Fruit fly (Drosophila melanogaster): ENCODE measurements around the gene CG42780.
A peak's percentile ranks its signal among the peaks of the same experiment; 100 is the strongest.

Gene CG42780

DNA sequence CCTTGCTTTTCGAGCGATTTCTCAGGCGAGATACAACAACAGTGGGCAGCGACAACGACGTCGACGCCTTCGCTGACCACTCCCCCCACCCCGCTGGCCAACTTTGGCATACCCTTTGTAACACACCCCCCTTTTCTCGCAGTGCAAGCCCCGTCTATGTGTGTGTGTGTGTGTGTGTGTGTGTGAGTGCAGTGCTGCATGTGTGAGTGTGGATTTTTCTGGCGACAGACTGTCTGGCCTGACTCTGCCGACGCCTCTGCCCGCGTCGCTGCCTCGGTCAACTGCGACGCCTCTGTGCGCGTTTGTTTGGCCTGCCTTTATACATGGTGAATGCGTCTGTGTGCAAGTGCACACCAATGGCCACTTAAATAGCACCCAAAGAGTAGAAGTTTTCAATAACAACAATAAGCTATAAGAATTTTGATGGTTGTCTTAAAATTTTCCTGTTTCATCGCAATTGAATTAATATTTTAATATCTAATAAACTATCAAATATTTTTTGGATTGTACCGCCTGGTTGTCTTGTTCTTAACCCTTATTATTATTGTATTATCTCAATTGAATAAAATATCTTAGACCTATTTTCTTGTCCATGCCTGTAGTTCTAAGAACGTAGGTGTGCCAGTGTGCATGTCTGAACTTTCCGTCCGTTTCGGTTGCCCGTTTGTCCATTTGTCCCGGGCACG, 38.0 kb downstream of the CG42780 start (continued):
- TF ChIP-seq CG2678 (tag; optimal IDR thresholded peaks at IDR 0.05) = peak; percentile 95
- TF ChIP-seq CG1024 (GFP tag; IDR thresholded peaks at IDR 0.05) = peak; percentile 50
- TF ChIP-seq CG8359 (GFP tag; optimal IDR thresholded peaks at IDR 0.05; ENCODE audit: borderline replicate concordance) = peak; percentile 83
- TF ChIP-seq tap (tag; optimal IDR thresholded peaks at IDR 0.05) = peak; percentile 95
- TF ChIP-seq Abd-B (GFP tag; optimal IDR thresholded peaks at IDR 0.05) = peak; percentile 84
- TF ChIP-seq CG12104 (GFP tag; optimal IDR thresholded peaks at IDR 0.05) = peak; percentile 80
- peak; percentile 52 for TF ChIP-seq Lim3 (GFP tag; IDR thresholded peaks at IDR 0.05)
- TF ChIP-seq CG10267 (tag; optimal IDR thresholded peaks at IDR 0.05) = peak; percentile 92
- no peak for TF ChIP-seq da (GFP tag; optimal IDR thresholded peaks at IDR 0.05)
- TF ChIP-seq Fer3 (tag; optimal IDR thresholded peaks at IDR 0.05) = peak; percentile 82
- peak; percentile 88 for TF ChIP-seq CG12219 (GFP tag; optimal IDR thresholded peaks at IDR 0.05)
- peak; percentile 81 for TF ChIP-seq CG6654 (GFP tag; optimal IDR thresholded peaks at IDR 0.05)
- no peak for TF ChIP-seq CG8944 (GFP tag; optimal IDR thresholded peaks at IDR 0.05)
- TF ChIP-seq insv (GFP tag; optimal IDR thresholded peaks at IDR 0.05) = peak in 1 of 2 experiments; percentile 47
- no peak for TF ChIP-seq tx (GFP tag; optimal IDR thresholded peaks at IDR 0.05)
- TF ChIP-seq Eip74EF (GFP tag; optimal IDR thresholded peaks at IDR 0.05) = peak in 1 of 2 experiments; percentile 96
- TF ChIP-seq lbe (GFP tag; optimal IDR thresholded peaks at IDR 0.05) = peak; percentile 89
- no peak for TF ChIP-seq Bgb (GFP tag; IDR thresholded peaks at IDR 0.05; ENCODE audit: partially characterized antibody)
- TF ChIP-seq CG3407 (GFP tag; optimal IDR thresholded peaks at IDR 0.05) = peak; percentile 93
- TF ChIP-seq CG5245 (GFP tag; optimal IDR thresholded peaks at IDR 0.05) = peak; percentile 65
- peak; percentile 46; the same call in 1 of the 2 replicates for TF ChIP-seq CG14667 (GFP tag; IDR thresholded peaks at IDR 0.05)
- TF ChIP-seq Bteb2 (GFP tag; optimal IDR thresholded peaks at IDR 0.05) = peak; percentile 33
- no peak for TF ChIP-seq sc (optimal IDR thresholded peaks at IDR 0.05)
- TF ChIP-seq sc (GFP tag; optimal IDR thresholded peaks at IDR 0.05) = peak; percentile 90
- peak; percentile 83 for TF ChIP-seq CG11723 (GFP tag; optimal IDR thresholded peaks at IDR 0.05)
- no peak for TF ChIP-seq Trl (optimal IDR thresholded peaks at IDR 0.05)
- no peak for TF ChIP-seq Trl (GFP tag; optimal IDR thresholded peaks at IDR 0.05)
- peak; percentile 87 for TF ChIP-seq stc (GFP tag; IDR thresholded peaks at IDR 0.05)
- peak; percentile 57 for TF ChIP-seq TFAM (GFP tag; optimal IDR thresholded peaks at IDR 0.05)
- TF ChIP-seq B-H1 (GFP tag; IDR thresholded peaks at IDR 0.05) = peak; percentile 68
- TF ChIP-seq CG4617 (GFP tag; optimal IDR thresholded peaks at IDR 0.05; ENCODE audit: borderline replicate concordance) = peak; percentile 15
- TF ChIP-seq otp (GFP tag; IDR thresholded peaks at IDR 0.05) = peak; percentile 61; the same call in 2 of the 3 replicates
- TF ChIP-seq CG1832 (GFP tag; optimal IDR thresholded peaks at IDR 0.05) = no peak
- TF ChIP-seq luna (GFP tag; optimal IDR thresholded peaks at IDR 0.05) = no peak
- peak; percentile 82 for TF ChIP-seq H2.0 (GFP tag; IDR thresholded peaks at IDR 0.05)
- peak; percentile 95 for TF ChIP-seq CG13424 (tag; optimal IDR thresholded peaks at IDR 0.05)
- peak; percentile 75 for TF ChIP-seq chm (GFP tag; IDR thresholded peaks at IDR 0.05)
- TF ChIP-seq nerfin-1 (tag; optimal IDR thresholded peaks at IDR 0.05) = peak; percentile 95
- TF ChIP-seq CG17385 (GFP tag; optimal IDR thresholded peaks at IDR 0.05) = peak; percentile 85
- TF ChIP-seq dysf (GFP tag; IDR thresholded peaks at IDR 0.05) = peak; percentile 86
- TF ChIP-seq CG17359 (tag; optimal IDR thresholded peaks at IDR 0.05) = peak; percentile 93
- TF ChIP-seq org-1 (GFP tag; optimal IDR thresholded peaks at IDR 0.05) = peak; percentile 84
- TF ChIP-seq grau (tag; optimal IDR thresholded peaks at IDR 0.05) = peak; percentile 92
- peak; percentile 32; the same call in 1 of the 2 replicates for TF ChIP-seq slbo (GFP tag; IDR thresholded peaks at IDR 0.05)
- peak; percentile 78 for TF ChIP-seq CrebB (tag; optimal IDR thresholded peaks at IDR 0.05)
- TF ChIP-seq sug (tag; optimal IDR thresholded peaks at IDR 0.05) = peak; percentile 71
- peak; percentile 72 for TF ChIP-seq seq (GFP tag; IDR thresholded peaks at IDR 0.05)
- TF ChIP-seq twi (tag; optimal IDR thresholded peaks at IDR 0.05) = peak; percentile 91
- TF ChIP-seq CG12659 (GFP tag; optimal IDR thresholded peaks at IDR 0.05) = peak; percentile 90
